Worm (Caenorhabditis elegans) whole organism, L3 larva: ENCODE measurements around the gene sru-7.

Experiments used
- R02D3.7 ChIP-seq: fragments of 150-350 bp; optimal IDR thresholded peaks from 2 replicates; lab custom pipeline; 2014; ENCODE audit warnings: missing biosample characterization, missing genetic modification characterization
- aly-2 ChIP-seq: fragments of 150-350 bp; optimal IDR thresholded peaks from 2 replicates; lab custom pipeline; 2014; ENCODE audit warnings: missing biosample characterization, missing genetic modification characterization
- ama-1 ChIP-seq: fragments of 150-350 bp; optimal IDR thresholded peaks from 2 replicates; lab custom pipeline; 2018
- ceh-82 ChIP-seq: fragments of 150-350 bp; optimal IDR thresholded peaks from 2 replicates; lab custom pipeline; 2014; ENCODE audit warnings: missing biosample characterization, missing genetic modification characterization
- elt-1 ChIP-seq: fragments of 150-350 bp; optimal IDR thresholded peaks from 2 replicates; lab custom pipeline; 2014; ENCODE audit warnings: missing biosample characterization, missing genetic modification characterization
- lin-39 ChIP-seq: fragments of 150-350 bp; optimal IDR thresholded peaks from 2 replicates; lab custom pipeline; 2018; ENCODE audit warnings: missing biosample characterization, missing genetic modification reagents, missing genetic modification characterization
- mdl-1 ChIP-seq: fragments of 150-350 bp; optimal IDR thresholded peaks from 2 replicates; lab custom pipeline; 2014; ENCODE audit warnings: missing biosample characterization, missing genetic modification characterization
- nhr-23 ChIP-seq: fragments of 150-350 bp; optimal IDR thresholded peaks from 2 replicates; lab custom pipeline; 2014; ENCODE audit warnings: missing biosample characterization, missing genetic modification reagents, missing genetic modification characterization
- nhr-76 ChIP-seq: fragments of 150-350 bp; sonication (generic microtip); optimal IDR thresholded peaks from 5 replicates; lab custom pipeline; 2014; ENCODE audit warnings: missing biosample characterization, missing genetic modification characterization
- skn-1 ChIP-seq: fragments of 150-350 bp; optimal IDR thresholded peaks from 2 replicates; lab custom pipeline; 2014; ENCODE audit warnings: missing biosample characterization, missing genetic modification characterization
- unc-62 ChIP-seq: fragments of 150-350 bp; sonication (generic microtip); optimal IDR thresholded peaks from 4 replicates; lab custom pipeline; 2014; ENCODE audit warnings: missing biosample characterization, missing genetic modification reagents, missing genetic modification characterization
- ztf-11 ChIP-seq: fragments of 150-350 bp; optimal IDR thresholded peaks from 2 replicates; lab custom pipeline; 2014; ENCODE audit warnings: missing biosample characterization, missing genetic modification characterization

ce11 chrIV:8476166-8476565, 16.2 kb upstream of the sru-7 start:
- TF ChIP-seq ama-1 (no peak), aly-2 (tag; lab: Kevin White, UChicago) (no peak), skn-1 (no peak), lin-39 (tag; lab: Kevin White, UChicago) (no peak), unc-62 (GFP tag; lab: Kevin White, UChicago) (no peak), ztf-11 (tag; lab: Kevin White, UChicago) (no peak), ceh-82 (tag; lab: Kevin White, UChicago) (no peak), elt-1 (no peak), mdl-1 (tag; lab: Kevin White, UChicago) (no peak), nhr-76 (no peak), R02D3.7 (tag; lab: Kevin White, UChicago) (no peak), nhr-23 (tag; lab: Kevin White, UChicago) (no peak)
